Worm (Caenorhabditis elegans): Measurements from ENCODE around the gene Y53F4B.36.

Y53F4B.36 gene

DNA sequence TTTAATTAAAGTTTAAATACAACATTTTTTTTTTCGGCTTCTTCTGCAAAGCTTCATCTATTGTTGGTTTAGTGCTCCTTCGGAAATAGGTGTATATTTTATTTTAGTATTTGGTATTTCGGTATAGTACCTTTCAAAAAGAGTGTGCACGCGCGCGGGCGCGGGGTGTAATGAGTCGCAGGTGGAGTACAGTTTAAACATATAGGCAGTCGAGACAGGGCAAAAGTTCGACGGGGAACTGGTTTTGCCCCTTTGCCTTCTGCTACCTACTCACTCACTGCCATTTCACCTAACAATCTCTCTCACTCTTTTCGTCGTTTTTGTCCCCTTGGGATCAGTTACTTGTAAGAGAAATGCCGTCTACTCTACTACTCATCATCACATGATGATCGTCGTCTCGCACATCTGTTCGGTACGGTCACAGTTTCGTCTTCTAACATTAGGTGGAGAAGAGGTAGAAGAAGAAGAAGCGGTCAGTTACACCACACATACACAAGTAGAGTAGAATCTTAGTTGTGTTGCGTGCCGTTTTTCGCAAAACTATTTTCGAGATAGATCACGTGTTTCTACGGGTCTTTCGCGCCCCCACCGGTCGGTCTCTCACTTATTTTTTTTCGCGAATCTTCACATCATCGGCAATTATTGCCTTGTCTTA, 36.6 kb downstream of the Y53F4B.36 start:
- TF ChIP-seq scrt-1 (GFP tag; IDR thresholded peaks at IDR 0.05), result no peak
- TF ChIP-seq hmbx-1 (tag; optimal IDR thresholded peaks at IDR 0.05), result no peak
- TF ChIP-seq ceh-36 (tag; optimal IDR thresholded peaks at IDR 0.05), result no peak

ce11 chrII:15213732-15214131, 38.0 kb downstream of the Y53F4B.36 start:
- TF ChIP-seq B0310.2 (tag; optimal IDR thresholded peaks at IDR 0.05) (no peak), ets-7 (tag; optimal IDR thresholded peaks at IDR 0.05) (no peak), ceh-36 (tag; optimal IDR thresholded peaks at IDR 0.05) (no peak), hmg-4 (GFP tag; optimal IDR thresholded peaks at IDR 0.05) (no peak), tra-4 (tag; optimal IDR thresholded peaks at IDR 0.05) (no peak), tbx-37 (GFP tag; conservative IDR thresholded peaks at IDR 0.05) (no peak), ceh-13 (GFP tag; optimal IDR thresholded peaks at IDR 0.05) (no peak), ama-1 (optimal IDR thresholded peaks at IDR 0.05) (no peak), hmbx-1 (tag; optimal IDR thresholded peaks at IDR 0.05) (no peak), aly-1 (tag; optimal IDR thresholded peaks at IDR 0.05) (no peak), scrt-1 (GFP tag; IDR thresholded peaks at IDR 0.05) (no peak), F13C5.2 (tag; optimal IDR thresholded peaks at IDR 0.05) (no peak), flt-1 (GFP tag; IDR thresholded peaks at IDR 0.05) (no peak), hnd-1 (tag; optimal IDR thresholded peaks at IDR 0.05) (no peak), sea-1 (GFP tag; conservative IDR thresholded peaks at IDR 0.05) (no peak), tbx-11 (GFP tag; IDR thresholded peaks at IDR 0.05) (no peak), pes-1 (GFP tag; IDR thresholded peaks at IDR 0.05) (no peak)

ce11 chrII:15217949-15218348, 42.2 kb downstream of the Y53F4B.36 start:
- TF ChIP-seq F13C5.2 (tag; optimal IDR thresholded peaks at IDR 0.05) (no peak), hmg-4 (GFP tag; optimal IDR thresholded peaks at IDR 0.05) (peak; percentile 40), hmbx-1 (tag; optimal IDR thresholded peaks at IDR 0.05) (no peak), ceh-13 (GFP tag; optimal IDR thresholded peaks at IDR 0.05) (no peak), ama-1 (optimal IDR thresholded peaks at IDR 0.05) (no peak), ets-7 (tag; optimal IDR thresholded peaks at IDR 0.05) (no peak)

ce11 chrII:15218609-15219008, 42.9 kb downstream of the Y53F4B.36 start:
- TF ChIP-seq hmbx-1 (tag; optimal IDR thresholded peaks at IDR 0.05), result no peak
- no peak for TF ChIP-seq tbx-11 (GFP tag; IDR thresholded peaks at IDR 0.05)
- no peak for TF ChIP-seq ceh-36 (tag; optimal IDR thresholded peaks at IDR 0.05)
- no peak for TF ChIP-seq F13C5.2 (tag; optimal IDR thresholded peaks at IDR 0.05)
- no peak for TF ChIP-seq hmg-4 (GFP tag; optimal IDR thresholded peaks at IDR 0.05)
- no peak for TF ChIP-seq sea-1 (GFP tag; conservative IDR thresholded peaks at IDR 0.05)
- TF ChIP-seq tbx-37 (GFP tag; conservative IDR thresholded peaks at IDR 0.05), result no peak
- TF ChIP-seq ama-1 (optimal IDR thresholded peaks at IDR 0.05), result no peak
- TF ChIP-seq pes-1 (GFP tag; IDR thresholded peaks at IDR 0.05), result no peak
- TF ChIP-seq scrt-1 (GFP tag; IDR thresholded peaks at IDR 0.05), result no peak
- no peak for TF ChIP-seq tra-4 (tag; optimal IDR thresholded peaks at IDR 0.05)
- TF ChIP-seq flt-1 (GFP tag; IDR thresholded peaks at IDR 0.05), result no peak
- TF ChIP-seq B0310.2 (tag; optimal IDR thresholded peaks at IDR 0.05), result no peak
- TF ChIP-seq ceh-13 (GFP tag; optimal IDR thresholded peaks at IDR 0.05), result no peak

- TF ChIP-seq F13C5.2 (tag; optimal IDR thresholded peaks at IDR 0.05), result no peak
- no peak for TF ChIP-seq ama-1 (optimal IDR thresholded peaks at IDR 0.05)
- no peak for TF ChIP-seq ets-7 (tag; optimal IDR thresholded peaks at IDR 0.05)
- no peak for TF ChIP-seq sea-1 (GFP tag; conservative IDR thresholded peaks at IDR 0.05)
- TF ChIP-seq flt-1 (GFP tag; IDR thresholded peaks at IDR 0.05), result no peak
- no peak for TF ChIP-seq hmg-4 (GFP tag; optimal IDR thresholded peaks at IDR 0.05)
These were observed 43.3 kb downstream of the Y53F4B.36 start for ce11 chrII:15219033-15219432.

- no peak for TF ChIP-seq ets-7 (tag; optimal IDR thresholded peaks at IDR 0.05)
- no peak for TF ChIP-seq F13C5.2 (tag; optimal IDR thresholded peaks at IDR 0.05)
- no peak for TF ChIP-seq hmg-4 (GFP tag; optimal IDR thresholded peaks at IDR 0.05)
- no peak for TF ChIP-seq hnd-1 (tag; optimal IDR thresholded peaks at IDR 0.05)
- TF ChIP-seq flt-1 (GFP tag; IDR thresholded peaks at IDR 0.05), result no peak
- TF ChIP-seq ceh-36 (tag; optimal IDR thresholded peaks at IDR 0.05), result no peak
- no peak for TF ChIP-seq scrt-1 (GFP tag; IDR thresholded peaks at IDR 0.05)
- no peak for TF ChIP-seq tbx-37 (GFP tag; conservative IDR thresholded peaks at IDR 0.05)
These were observed 44.4 kb downstream of the Y53F4B.36 start for ce11 chrII:15220116-15220515.

DNA sequence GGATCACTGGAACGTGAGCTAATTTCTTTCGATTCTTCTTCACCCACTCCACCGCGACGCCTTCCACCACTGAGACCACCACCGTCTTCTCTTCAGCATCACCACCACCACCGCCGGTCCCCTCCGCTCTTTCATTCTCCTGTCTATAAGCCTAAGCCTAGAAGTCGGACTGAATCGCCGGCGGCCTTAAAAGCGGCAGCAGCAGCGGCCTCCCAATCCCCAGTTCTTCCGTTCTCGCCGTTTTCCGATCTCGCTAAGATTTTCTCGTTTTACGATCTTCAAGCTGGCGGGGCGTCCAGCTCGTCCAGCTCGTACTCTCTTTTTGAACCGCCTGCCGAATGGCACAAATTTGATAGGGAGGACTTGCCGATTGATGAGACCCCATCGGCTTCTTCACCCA, 50.4 kb downstream of the Y53F4B.36 start:
- TF ChIP-seq scrt-1 (GFP tag; IDR thresholded peaks at IDR 0.05), result no peak
- TF ChIP-seq tbx-11 (GFP tag; IDR thresholded peaks at IDR 0.05), result no peak
- TF ChIP-seq hmg-4 (GFP tag; optimal IDR thresholded peaks at IDR 0.05), result no peak
- TF ChIP-seq ceh-13 (GFP tag; optimal IDR thresholded peaks at IDR 0.05), result no peak
- no peak for TF ChIP-seq tbx-37 (GFP tag; conservative IDR thresholded peaks at IDR 0.05)
- TF ChIP-seq flt-1 (GFP tag; IDR thresholded peaks at IDR 0.05), result no peak
- TF ChIP-seq aly-1 (tag; optimal IDR thresholded peaks at IDR 0.05), result peak; percentile 12

DNA sequence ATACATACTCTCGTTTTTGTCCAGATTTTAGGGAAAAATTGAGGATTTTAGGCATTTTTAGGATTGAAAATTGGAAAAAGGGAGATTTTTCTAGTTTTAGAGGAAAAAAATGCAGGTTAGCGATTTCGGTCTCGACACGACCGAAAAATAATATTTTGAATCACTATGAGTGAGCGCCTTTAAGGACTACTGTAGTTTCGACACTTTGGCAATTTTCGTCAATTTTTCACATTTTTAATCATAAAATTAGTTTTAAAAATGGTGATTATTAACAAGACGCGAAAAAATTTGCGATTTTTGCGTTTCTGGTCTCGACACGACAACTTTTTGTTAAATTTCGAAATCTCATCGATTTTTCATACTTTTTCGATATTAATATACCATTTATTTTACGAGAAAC, 51.1 kb downstream of the Y53F4B.36 start:
- TF ChIP-seq aly-1 (tag; optimal IDR thresholded peaks at IDR 0.05), result no peak
- no peak for TF ChIP-seq hmg-4 (GFP tag; optimal IDR thresholded peaks at IDR 0.05)
